Worm (Caenorhabditis elegans): ENCODE results near the gene srh-8.

- TF ChIP-seq B0310.2 (tag; optimal IDR thresholded peaks at IDR 0.05) (no peak), hmg-4 (GFP tag; optimal IDR thresholded peaks at IDR 0.05) (no peak), ama-1 (optimal IDR thresholded peaks at IDR 0.05) (no peak)
These were observed 16.2 kb upstream of the srh-8 start, which contains the start of gene nlp-27 for ce11 chrV:3989070-3989469.

Data from whole organism, early embryonic.